Fruit fly (Drosophila melanogaster) whole organism, embryonic: Measurements from ENCODE around the gene CG5172.

Source experiments
- Abd-B ChIP-seq: fragments of 200-800 bp; sonication (Bioruptor generic); optimal IDR thresholded peaks from 2 replicates; lab custom pipeline; 2018; ENCODE audit warnings: missing biosample characterization, mild to moderate bottlenecking, missing genetic modification characterization, moderate library complexity
- CG10274 ChIP-seq: fragments of 200-800 bp; sonication (Bioruptor generic); optimal IDR thresholded peaks from 3 replicates; lab custom pipeline; 2017; ENCODE audit warnings: missing biosample characterization, mild to moderate bottlenecking, missing genetic modification characterization
- CG11695 ChIP-seq: fragments of 200-800 bp; sonication (Bioruptor generic); IDR thresholded peaks from 3 replicates; pipeline ENCODE4 v1.3.6; 2022; ENCODE audit warnings: missing biosample characterization, missing genetic modification characterization
- CG12299 ChIP-seq: fragments of 200-800 bp; sonication (Bioruptor generic); optimal IDR thresholded peaks from 2 replicates; lab custom pipeline; 2018; ENCODE audit warnings: missing biosample characterization, mild to moderate bottlenecking, missing genetic modification characterization
- CG13894 ChIP-seq: fragments of 200-800 bp; sonication (Bioruptor generic); optimal IDR thresholded peaks from 3 replicates; lab custom pipeline; 2018; ENCODE audit warnings: missing biosample characterization, mild to moderate bottlenecking, missing genetic modification characterization, moderate library complexity
- CG1529 ChIP-seq: fragments of 200-800 bp; sonication (Bioruptor generic); optimal IDR thresholded peaks from 3 replicates; lab custom pipeline; 2018; ENCODE audit warnings: missing biosample characterization, missing genetic modification characterization
- CG16779 ChIP-seq: fragments of 200-800 bp; sonication (Bioruptor generic); IDR thresholded peaks from 2 replicates; pipeline ENCODE4 v1.3.6; 2022; ENCODE audit warnings: missing biosample characterization, missing genetic modification characterization
- CG16863 ChIP-seq: fragments of 200-800 bp; sonication (Bioruptor generic); optimal IDR thresholded peaks from 3 replicates; lab custom pipeline; 2016; ENCODE audit warnings: missing biosample characterization, missing genetic modification characterization
- CG17186 ChIP-seq: fragments of 200-800 bp; sonication (Bioruptor generic); optimal IDR thresholded peaks from 3 replicates; lab custom pipeline; 2017; ENCODE audit warnings: missing biosample characterization, missing genetic modification reagents, missing genetic modification characterization
- CG30431 ChIP-seq: fragments of 200-800 bp; sonication (Bioruptor generic); optimal IDR thresholded peaks from 2 replicates; lab custom pipeline; 2017; ENCODE audit warnings: missing biosample characterization, missing genetic modification characterization
- CG3281 ChIP-seq: fragments of 200-800 bp; sonication (Bioruptor generic); optimal IDR thresholded peaks from 3 replicates; lab custom pipeline; 2017; ENCODE audit warnings: missing biosample characterization, mild to moderate bottlenecking, missing genetic modification characterization
- CG34376 ChIP-seq: fragments of 200-800 bp; sonication (Bioruptor generic); optimal IDR thresholded peaks from 2 replicates; lab custom pipeline; 2018; ENCODE audit warnings: missing biosample characterization, mild to moderate bottlenecking, missing genetic modification characterization
- CG4424 ChIP-seq: fragments of 200-800 bp; sonication (Bioruptor generic); optimal IDR thresholded peaks from 3 replicates; lab custom pipeline; 2016; ENCODE audit warnings: missing biosample characterization, missing genetic modification characterization
- CG6683 ChIP-seq: fragments of 200-800 bp; sonication (Bioruptor generic); optimal IDR thresholded peaks from 2 replicates; lab custom pipeline; 2017; ENCODE audit warnings: missing biosample characterization, mild to moderate bottlenecking, missing genetic modification characterization, missing genetic modification reagents
- CG7556 ChIP-seq: fragments of 200-800 bp; sonication (Bioruptor generic); optimal IDR thresholded peaks from 2 replicates; lab custom pipeline; 2017; ENCODE audit warnings: missing biosample characterization, mild to moderate bottlenecking, missing genetic modification characterization
- CG8924 ChIP-seq: fragments of 200-800 bp; optimal IDR thresholded peaks from 3 replicates; lab custom pipeline; 2019; ENCODE audit warnings: missing biosample characterization, mild to moderate bottlenecking, missing genetic modification characterization, moderate library complexity
- CG9215 ChIP-seq: fragments of 200-800 bp; sonication (Bioruptor generic); IDR thresholded peaks from 2 replicates; pipeline ENCODE4 v1.3.6; 2022; ENCODE audit warnings: missing biosample characterization, missing genetic modification characterization
- CG9932 ChIP-seq: fragments of 200-800 bp; sonication (Bioruptor generic); IDR thresholded peaks from 2 replicates; pipeline ENCODE4 v1.3.6; 2022; ENCODE audit warnings: missing biosample characterization, missing genetic modification characterization
- D19A ChIP-seq: fragments of 200-800 bp; optimal IDR thresholded peaks from 3 replicates; lab custom pipeline; 2019; ENCODE audit warnings: missing biosample characterization, mild to moderate bottlenecking, missing genetic modification characterization, moderate library complexity
- Dek ChIP-seq: fragments of 200-800 bp; sonication (Bioruptor generic); optimal IDR thresholded peaks from 3 replicates; lab custom pipeline; 2019; ENCODE audit warnings: missing biosample characterization, mild to moderate bottlenecking, missing genetic modification characterization, moderate library complexity
- Eip74EF ChIP-seq, 2 experiments: fragments of 200-800 bp in 1 of 2; fragments of >200 bp in 1 of 2; sonication (Bioruptor generic) in 1 of 2; optimal IDR thresholded peaks; 2 replicates each; lab custom pipeline; 2017 to 2019; ENCODE audit warnings: missing biosample characterization in 2 of 2, missing genetic modification characterization in 2 of 2, mild to moderate bottlenecking in 1 of 2, moderate library complexity in 1 of 2
- Ets65A ChIP-seq: fragments of 200-800 bp; sonication (Bioruptor generic); peaks from one replicate; lab custom pipeline; 2016; ENCODE audit warnings: missing biosample characterization, missing genetic modification characterization
- Fer3 ChIP-seq: fragments of 200-800 bp; sonication (Bioruptor generic); optimal IDR thresholded peaks from 2 replicates; lab custom pipeline; 2018; ENCODE audit warnings: missing biosample characterization, mild to moderate bottlenecking, missing genetic modification characterization, moderate library complexity
- HLH54F ChIP-seq: fragments of 200-800 bp; sonication (Bioruptor generic); optimal IDR thresholded peaks from 3 replicates; lab custom pipeline; 2016; ENCODE audit warnings: missing biosample characterization, missing genetic modification characterization
- Hmx ChIP-seq: fragments of 200-800 bp; sonication (Bioruptor generic); optimal IDR thresholded peaks from 2 replicates; lab custom pipeline; 2016; ENCODE audit warnings: missing biosample characterization, missing genetic modification characterization
- Hr3 ChIP-seq: fragments of 200-800 bp; sonication (Bioruptor generic); optimal IDR thresholded peaks from 3 replicates; lab custom pipeline; 2016; ENCODE audit warnings: missing biosample characterization, missing genetic modification characterization
- Hr51 ChIP-seq, 2 experiments: fragments of 200-800 bp; sonication (Bioruptor generic); optimal IDR thresholded peaks; 2 replicates in 1 of 2; 3 replicates in 1 of 2; lab custom pipeline; 2016 to 2018; ENCODE audit warnings: missing biosample characterization in 2 of 2, missing genetic modification characterization in 2 of 2, mild to moderate bottlenecking in 1 of 2, moderate library complexity in 1 of 2
- MESR4 ChIP-seq: fragments of 200-800 bp; sonication (Bioruptor generic); optimal IDR thresholded peaks from 2 replicates; lab custom pipeline; 2018; ENCODE audit warnings: missing biosample characterization, mild to moderate bottlenecking, missing genetic modification characterization, moderate library complexity
- Mrtf ChIP-seq: fragments of 200-800 bp; sonication (Bioruptor generic); IDR thresholded peaks from 3 replicates; pipeline ENCODE4 v1.3.6; 2022; ENCODE audit warnings: missing biosample characterization, missing genetic modification characterization
- Pdp1 ChIP-seq, 2 experiments: fragments of 200-800 bp; sonication (Bioruptor generic); optimal IDR thresholded peaks; 3 replicates each; lab custom pipeline; 2016; ENCODE audit warnings: missing biosample characterization in 2 of 2, missing genetic modification characterization in 2 of 2, mild to moderate bottlenecking in 1 of 2, moderate library complexity in 1 of 2
- Ptx1 ChIP-seq: fragments of 200-800 bp; sonication (Bioruptor generic); IDR thresholded peaks from 2 replicates; pipeline ENCODE4 v1.3.6; 2022; ENCODE audit warnings: missing biosample characterization, missing genetic modification characterization
- TFAM ChIP-seq: fragments of 200-800 bp; sonication (Bioruptor generic); optimal IDR thresholded peaks from 2 replicates; lab custom pipeline; 2017; ENCODE audit warnings: missing biosample characterization, missing genetic modification characterization, inconsistent platforms
- ap ChIP-seq: fragments of 200-800 bp; sonication (Bioruptor generic); IDR thresholded peaks from 2 replicates; pipeline ENCODE4 v1.3.6; 2022; ENCODE audit warnings: missing biosample characterization, missing genetic modification characterization
- ara ChIP-seq: fragments of 200-800 bp; sonication (Bioruptor generic); IDR thresholded peaks from 2 replicates; pipeline ENCODE4 v1.3.6; 2022; ENCODE audit warnings: missing biosample characterization, missing genetic modification characterization
- bigmax ChIP-seq: fragments of 200-800 bp; sonication (Bioruptor generic); optimal IDR thresholded peaks from 2 replicates; lab custom pipeline; 2018; ENCODE audit warnings: missing biosample characterization, mild to moderate bottlenecking, missing genetic modification characterization
- cas ChIP-seq: fragments of 200-800 bp; sonication (Bioruptor generic); IDR thresholded peaks from 2 replicates; pipeline ENCODE4 v1.3.6; 2022; ENCODE audit warnings: missing biosample characterization, missing genetic modification characterization
- cg ChIP-seq: fragments of 200-800 bp; sonication (Bioruptor generic); optimal IDR thresholded peaks from 3 replicates; lab custom pipeline; 2019; ENCODE audit warnings: missing biosample characterization, mild to moderate bottlenecking, missing genetic modification characterization, moderate library complexity
- disco-r ChIP-seq: fragments of 200-800 bp; sonication (Bioruptor generic); optimal IDR thresholded peaks from 2 replicates; lab custom pipeline; 2016; ENCODE audit warnings: missing biosample characterization, missing genetic modification characterization
- fd3F ChIP-seq: fragments of 200-800 bp; sonication (Bioruptor generic); optimal IDR thresholded peaks from 2 replicates; lab custom pipeline; 2018; ENCODE audit warnings: missing biosample characterization, mild to moderate bottlenecking, missing genetic modification characterization, moderate library complexity
- hkb ChIP-seq, 2 experiments: fragments of 200-800 bp in 1 of 2; fragments of >200 bp in 1 of 2; sonication (Bioruptor generic) in 1 of 2; IDR thresholded peaks in 1 of 2; optimal IDR thresholded peaks in 1 of 2; 2 replicates each; pipeline versions ENCODE4 v1.3.6 to Lab custom; 2017 to 2022; ENCODE audit warnings: missing biosample characterization in 1 of 2, missing genetic modification characterization in 1 of 2
- klu ChIP-seq: fragments of 200-800 bp; sonication (Bioruptor generic); IDR thresholded peaks from 2 replicates; pipeline ENCODE4 v1.3.6; 2022; ENCODE audit warnings: missing biosample characterization, missing genetic modification characterization
- kni ChIP-seq: fragments of 200-800 bp; sonication (Bioruptor generic); optimal IDR thresholded peaks from 3 replicates; lab custom pipeline; 2017; ENCODE audit warnings: mild to moderate bottlenecking, missing biosample characterization, missing genetic modification reagents, missing genetic modification characterization
- onecut ChIP-seq: fragments of 200-800 bp; sonication (Bioruptor generic); IDR thresholded peaks from 2 replicates; pipeline ENCODE4 v1.3.6; 2022; ENCODE audit warnings: missing biosample characterization, missing genetic modification characterization
- pzg ChIP-seq: fragments of 200-800 bp; sonication (Bioruptor generic); optimal IDR thresholded peaks from 3 replicates; lab custom pipeline; 2018; ENCODE audit warnings: missing biosample characterization, mild to moderate bottlenecking, missing genetic modification characterization, moderate library complexity
- ro ChIP-seq: fragments of 200-800 bp; sonication (Bioruptor generic); IDR thresholded peaks from 2 replicates; pipeline ENCODE4 v1.3.6; 2022; ENCODE audit warnings: missing biosample characterization, missing genetic modification characterization
- shn ChIP-seq: fragments of 200-800 bp; sonication (Bioruptor generic); optimal IDR thresholded peaks from 3 replicates; lab custom pipeline; 2016; ENCODE audit warnings: missing biosample characterization, missing genetic modification characterization
- slou ChIP-seq: fragments of 200-800 bp; sonication (Bioruptor generic); optimal IDR thresholded peaks from 3 replicates; lab custom pipeline; 2016; ENCODE audit warnings: missing biosample characterization, missing genetic modification characterization
- wek ChIP-seq: fragments of 200-800 bp; sonication (Bioruptor generic); optimal IDR thresholded peaks from 3 replicates; lab custom pipeline; 2018; ENCODE audit warnings: missing biosample characterization, mild to moderate bottlenecking, missing genetic modification characterization, moderate library complexity
- yki ChIP-seq: fragments of >200 bp; optimal IDR thresholded peaks from 3 replicates; lab custom pipeline; 2018
- z ChIP-seq: fragments of 200-800 bp; sonication (Bioruptor generic); IDR thresholded peaks from 3 replicates; pipeline ENCODE4 v1.3.6; 2022; ENCODE audit warnings: missing biosample characterization, missing genetic modification characterization
- zfh2 ChIP-seq: fragments of 200-800 bp; sonication (Bioruptor generic); optimal IDR thresholded peaks from 2 replicates; lab custom pipeline; 2016; ENCODE audit warnings: missing biosample characterization, missing genetic modification characterization

Gene CG5172

DNA sequence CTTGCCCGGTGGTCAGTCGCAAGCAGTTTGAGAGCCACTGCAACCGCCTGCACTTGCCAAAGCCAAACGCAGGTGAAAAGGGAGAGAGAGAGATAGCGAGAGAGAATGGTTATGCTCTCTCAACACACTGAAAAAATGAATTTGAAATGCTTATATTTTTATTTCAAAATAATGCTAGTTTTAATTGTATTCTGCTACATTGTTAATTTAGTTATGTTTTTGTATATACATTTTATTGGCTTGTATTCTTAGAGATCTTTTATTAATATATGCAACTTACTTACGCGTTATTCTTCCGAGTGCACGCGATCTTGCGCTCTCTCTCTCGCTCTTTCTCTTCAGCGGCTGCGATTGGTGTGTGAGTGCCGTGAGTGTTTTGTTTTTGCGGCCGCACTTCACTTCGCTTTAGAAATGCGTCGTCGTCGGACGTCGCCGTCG is 42.7 kb upstream of the CG5172 start (continued):
- TF ChIP-seq MESR4 (GFP tag; lab: Kevin White, UChicago) = peak; percentile 20
- no peak for TF ChIP-seq CG7556 (GFP tag; lab: Kevin White, UChicago)
- TF ChIP-seq Abd-B = no peak
- no peak for TF ChIP-seq disco-r (GFP tag; lab: Kevin White, UChicago)
- peak; percentile 73 for TF ChIP-seq CG9932 (GFP tag; lab: Robert Waterston, UW)
- no peak for TF ChIP-seq wek (GFP tag; lab: Kevin White, UChicago)
- TF ChIP-seq Ets65A (GFP tag; lab: Kevin White, UChicago) = peak; percentile 99
- TF ChIP-seq ap (GFP tag; lab: Robert Waterston, UW) = peak; percentile 60
- no peak for TF ChIP-seq zfh2 (GFP tag; lab: Kevin White, UChicago)
- TF ChIP-seq CG9215 (GFP tag; lab: Robert Waterston, UW) = peak; percentile 97
- TF ChIP-seq Eip74EF (GFP tag; optimal IDR thresholded peaks at IDR 0.05; lab: Kevin White, UChicago) = peak in 1 of 2 experiments; percentile 99
- TF ChIP-seq cas (GFP tag; lab: Robert Waterston, UW) = peak; percentile 97
- TF ChIP-seq Fer3 (tag; lab: Kevin White, UChicago) = peak; percentile 96
- peak; percentile 98 for TF ChIP-seq ro
- TF ChIP-seq pzg (GFP tag; lab: Kevin White, UChicago) = peak; percentile 7
- TF ChIP-seq CG1529 = no peak
- peak; percentile 97 for TF ChIP-seq slou (GFP tag; lab: Kevin White, UChicago)
- TF ChIP-seq fd3F = peak; percentile 94
- peak; percentile 91 for TF ChIP-seq CG16779 (GFP tag; lab: Robert Waterston, UW)
- peak; percentile 89 for TF ChIP-seq yki (lab: Kevin White, UChicago)
- TF ChIP-seq CG3281 (GFP tag; lab: Kevin White, UChicago) = peak; percentile 94
- TF ChIP-seq Mrtf = peak; percentile 98
- peak; percentile 59 for TF ChIP-seq cg (GFP tag; lab: Kevin White, UChicago)
- peak; percentile 96 for TF ChIP-seq onecut
- TF ChIP-seq kni (GFP tag; lab: Kevin White, UChicago) = peak; percentile 77
- TF ChIP-seq HLH54F (GFP tag; lab: Kevin White, UChicago) = peak; percentile 70
- TF ChIP-seq CG6683 (GFP tag; lab: Kevin White, UChicago) = peak; percentile 94
- TF ChIP-seq Hr51 (GFP tag; optimal IDR thresholded peaks at IDR 0.05; lab: Kevin White, UChicago) = no peak
- peak; percentile 96 for TF ChIP-seq CG8924 (tag; lab: Kevin White, UChicago)
- no peak for TF ChIP-seq CG12299 (tag; lab: Kevin White, UChicago)
- peak; percentile 97 for TF ChIP-seq klu (GFP tag; lab: Robert Waterston, UW)
- TF ChIP-seq hkb (optimal IDR thresholded peaks at IDR 0.05; lab: Kevin White, UChicago) = no peak
- peak; percentile 99 for TF ChIP-seq hkb (GFP tag; IDR thresholded peaks at IDR 0.05; lab: Robert Waterston, UW)
- peak; percentile 81 for TF ChIP-seq CG17186 (GFP tag; lab: Kevin White, UChicago)
- TF ChIP-seq TFAM (GFP tag; lab: Kevin White, UChicago) = peak; percentile 87
- TF ChIP-seq Pdp1 (GFP tag; optimal IDR thresholded peaks at IDR 0.05; lab: Kevin White, UChicago) = peak; percentile 93 to 98
- TF ChIP-seq CG4424 (GFP tag; lab: Kevin White, UChicago) = peak; percentile 98
- TF ChIP-seq Ptx1 (GFP tag; lab: Robert Waterston, UW) = peak; percentile 99
- TF ChIP-seq bigmax (GFP tag; lab: Kevin White, UChicago) = peak; percentile 70
- TF ChIP-seq z (GFP tag; lab: Robert Waterston, UW) = peak; percentile 82; the same call in 2 of the 3 replicates
- peak; percentile 99 for TF ChIP-seq ara (GFP tag; lab: Robert Waterston, UW)
- TF ChIP-seq CG30431 (GFP tag; lab: Kevin White, UChicago) = peak; percentile 26
- no peak for TF ChIP-seq shn (GFP tag; lab: Kevin White, UChicago)
- TF ChIP-seq CG11695 (GFP tag; lab: Robert Waterston, UW) = peak; percentile 99
- no peak for TF ChIP-seq Dek
- TF ChIP-seq CG16863 (GFP tag; lab: Kevin White, UChicago) = peak; percentile 75
- TF ChIP-seq CG34376 (GFP tag; lab: Kevin White, UChicago) = peak; percentile 85
- peak; percentile 83 for TF ChIP-seq Hmx (GFP tag; lab: Kevin White, UChicago)
- peak; percentile 80 for TF ChIP-seq CG10274 (GFP tag; lab: Kevin White, UChicago)
- peak; percentile 97 for TF ChIP-seq Hr3 (GFP tag; lab: Kevin White, UChicago)
- TF ChIP-seq D19A (tag; lab: Kevin White, UChicago) = peak; percentile 96
- peak; percentile 85 for TF ChIP-seq CG13894 (tag; lab: Kevin White, UChicago)
